Fruit fly (Drosophila melanogaster): ENCODE data around the gene CG14435.

Gene CG14435

DNA sequence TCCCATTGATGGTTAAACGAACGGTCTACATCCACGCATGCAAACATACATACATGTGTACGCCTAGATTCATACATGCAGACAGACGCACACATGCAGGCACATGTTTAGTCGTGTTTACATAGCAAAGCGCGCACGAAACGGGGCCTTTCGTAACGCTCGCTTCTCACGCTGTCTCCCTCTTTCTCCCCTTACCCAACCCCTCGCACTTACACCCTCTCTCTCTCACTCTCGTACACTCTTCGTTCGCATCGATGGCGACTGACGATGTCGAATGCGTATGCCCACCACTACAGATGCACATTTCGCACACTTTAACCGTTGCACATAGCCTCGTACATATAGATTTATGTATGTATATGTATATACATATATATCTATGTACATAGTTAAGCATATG lies 22.3 kb upstream of the CG14435 start:
- TF ChIP-seq caup (GFP tag; optimal IDR thresholded peaks at IDR 0.05; ENCODE audit: severe bottlenecking) = peak; percentile 7
- no peak for TF ChIP-seq zfh2 (GFP tag; optimal IDR thresholded peaks at IDR 0.05)
- peak; percentile 72 for TF ChIP-seq ash1 (GFP tag; optimal IDR thresholded peaks at IDR 0.05)
- TF ChIP-seq lab (GFP tag; optimal IDR thresholded peaks at IDR 0.05) = peak; percentile 13
- TF ChIP-seq CG8478 (optimal IDR thresholded peaks at IDR 0.05) = peak; percentile 89
- no peak for TF ChIP-seq cad (GFP tag; optimal IDR thresholded peaks at IDR 0.05)
- no peak for TF ChIP-seq Lhr (GFP tag; optimal IDR thresholded peaks at IDR 0.05)
- peak; percentile 13; the same call in 1 of the 2 replicates for TF ChIP-seq onecut (GFP tag; IDR thresholded peaks at IDR 0.05)
- peak; percentile 31 for TF ChIP-seq CG5180 (GFP tag; optimal IDR thresholded peaks at IDR 0.05)
- no peak for TF ChIP-seq grau (tag; optimal IDR thresholded peaks at IDR 0.05)
- peak; percentile 57 for TF ChIP-seq mirr (GFP tag; optimal IDR thresholded peaks at IDR 0.05)
- peak; percentile 56 for TF ChIP-seq Hey (tag; optimal IDR thresholded peaks at IDR 0.05)
- TF ChIP-seq CG4360 (GFP tag; IDR thresholded peaks at IDR 0.05) = peak; percentile 19; the same call in 1 of the 2 replicates
- TF ChIP-seq ci (GFP tag; IDR thresholded peaks at IDR 0.05) = peak; percentile 43; the same call in 1 of the 3 replicates
- peak; percentile 45 for TF ChIP-seq psq (GFP tag; optimal IDR thresholded peaks at IDR 0.05)
- TF ChIP-seq chinmo (GFP tag; IDR thresholded peaks at IDR 0.05; ENCODE audit: partially characterized antibody) = peak; percentile 88; the same call in 2 of the 4 replicates
- peak; percentile 97 for TF ChIP-seq p53 (GFP tag; optimal IDR thresholded peaks at IDR 0.05)
- peak; percentile 64 for TF ChIP-seq CG12769 (tag; optimal IDR thresholded peaks at IDR 0.05)
- peak; percentile 51 for TF ChIP-seq Med (GFP tag)
- peak; percentile 16 for TF ChIP-seq B-H2 (GFP tag; optimal IDR thresholded peaks at IDR 0.05)
- 0 out of 3 replicates have a peak, but pooled peaks have one; percentile 24 for TF ChIP-seq Opbp (GFP tag; IDR thresholded peaks at IDR 0.05; ENCODE audit: partially characterized antibody)
- peak; percentile 9 for TF ChIP-seq CG8924 (tag; optimal IDR thresholded peaks at IDR 0.05)
- TF ChIP-seq hb (GFP tag; IDR thresholded peaks at IDR 0.05; ENCODE audit: partially characterized antibody) = no peak
- TF ChIP-seq HmgZ (tag; optimal IDR thresholded peaks at IDR 0.05) = no peak
- TF ChIP-seq CG4707 (GFP tag; optimal IDR thresholded peaks at IDR 0.05) = peak; percentile 7
- TF ChIP-seq CG8290 (GFP tag; optimal IDR thresholded peaks at IDR 0.05) = peak; percentile 38
- TF ChIP-seq CG8290 (tag; optimal IDR thresholded peaks at IDR 0.05) = peak; percentile 55 to 82
- peak; percentile 14 for TF ChIP-seq CG33557 (GFP tag; optimal IDR thresholded peaks at IDR 0.05)
- TF ChIP-seq cwo (GFP tag; optimal IDR thresholded peaks at IDR 0.05) = peak; percentile 9
- peak; percentile 36 for TF ChIP-seq CG15479 (GFP tag; optimal IDR thresholded peaks at IDR 0.05)
- TF ChIP-seq Nf-YC (tag; optimal IDR thresholded peaks at IDR 0.05) = peak; percentile 44
- peak; percentile 2 for TF ChIP-seq CG17385 (GFP tag; optimal IDR thresholded peaks at IDR 0.05)
- 0 out of 2 replicates have a peak, but pooled peaks have one; percentile 28 for TF ChIP-seq sob (GFP tag; IDR thresholded peaks at IDR 0.05)
- TF ChIP-seq vvl (GFP tag; IDR thresholded peaks at IDR 0.05) = peak; percentile 21; the same call in 1 of the 2 replicates
- TF ChIP-seq CG13894 (tag; optimal IDR thresholded peaks at IDR 0.05) = peak; percentile 86
- TF ChIP-seq rib (GFP tag; IDR thresholded peaks at IDR 0.05) = peak; percentile 63
- TF ChIP-seq shn (GFP tag; optimal IDR thresholded peaks at IDR 0.05) = no peak
- TF ChIP-seq nerfin-1 (tag; optimal IDR thresholded peaks at IDR 0.05) = peak; percentile 21
- TF ChIP-seq CG34376 (GFP tag; optimal IDR thresholded peaks at IDR 0.05) = peak; percentile 20
- TF ChIP-seq br (optimal IDR thresholded peaks at IDR 0.05) = no peak
- TF ChIP-seq tap (tag; optimal IDR thresholded peaks at IDR 0.05) = peak; percentile 26
- peak; percentile 77 for TF ChIP-seq pros (GFP tag; optimal IDR thresholded peaks at IDR 0.05)
- peak; percentile 86 for TF ChIP-seq kni (GFP tag; optimal IDR thresholded peaks at IDR 0.05)
- peak; percentile 14 for TF ChIP-seq trem (tag; optimal IDR thresholded peaks at IDR 0.05)
- TF ChIP-seq sd (tag; optimal IDR thresholded peaks at IDR 0.05) = peak; percentile 14
- TF ChIP-seq D (optimal IDR thresholded peaks at IDR 0.05) = peak; percentile 57
- no peak for TF ChIP-seq D (GFP tag; optimal IDR thresholded peaks at IDR 0.05)
- 0 out of 3 replicates have a peak, but pooled peaks have one; percentile 61 for TF ChIP-seq CG2199 (GFP tag; IDR thresholded peaks at IDR 0.05)
- no peak for TF ChIP-seq CG13296 (GFP tag; optimal IDR thresholded peaks at IDR 0.05)
- TF ChIP-seq fu2 (GFP tag; optimal IDR thresholded peaks at IDR 0.05) = no peak
- no peak for TF ChIP-seq CG3847 (GFP tag; IDR thresholded peaks at IDR 0.05)

All from whole organism, embryonic.